Worm (Caenorhabditis elegans): Measurements from ENCODE around the gene Y46G5A.23.
A peak's percentile ranks its signal among the peaks of the same experiment; 100 is the strongest.

Gene Y46G5A.23

DNA sequence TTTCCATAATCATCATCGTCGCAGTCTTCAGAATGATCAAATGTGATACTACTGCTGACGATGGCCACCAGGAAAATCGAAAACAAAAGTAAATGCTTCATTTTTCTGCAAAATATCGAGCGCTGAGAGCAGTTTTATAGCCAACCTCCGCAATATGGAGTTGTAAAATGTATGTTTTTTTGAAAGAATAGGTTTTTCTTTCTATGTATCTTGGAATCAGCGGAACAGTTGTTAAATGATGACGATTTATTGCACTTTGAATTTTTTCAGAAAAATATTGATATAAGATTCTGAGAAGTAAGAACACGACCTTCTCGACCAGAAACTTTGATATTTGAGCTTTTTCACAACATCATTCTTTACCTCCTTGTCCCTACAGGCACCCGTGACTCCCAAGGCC is at the start of gene Y46G5A.23:
Y46G5A.23 (minus strand) TSS at position 101 of the 400 bp plus-strand sequence.
- TF ChIP-seq fkh-4 (tag; optimal IDR thresholded peaks at IDR 0.05; ENCODE audit: borderline replicate concordance) (no peak), vab-15 (tag; optimal IDR thresholded peaks at IDR 0.05) (no peak), lin-35 (GFP tag; optimal IDR thresholded peaks at IDR 0.05) (no peak), nhr-85 (tag) (no peak), nhr-76 (tag; optimal IDR thresholded peaks at IDR 0.05) (no peak), fos-1 (tag; optimal IDR thresholded peaks at IDR 0.05) (no peak), swsn-7 (tag; optimal IDR thresholded peaks at IDR 0.05) (no peak)

DNA sequence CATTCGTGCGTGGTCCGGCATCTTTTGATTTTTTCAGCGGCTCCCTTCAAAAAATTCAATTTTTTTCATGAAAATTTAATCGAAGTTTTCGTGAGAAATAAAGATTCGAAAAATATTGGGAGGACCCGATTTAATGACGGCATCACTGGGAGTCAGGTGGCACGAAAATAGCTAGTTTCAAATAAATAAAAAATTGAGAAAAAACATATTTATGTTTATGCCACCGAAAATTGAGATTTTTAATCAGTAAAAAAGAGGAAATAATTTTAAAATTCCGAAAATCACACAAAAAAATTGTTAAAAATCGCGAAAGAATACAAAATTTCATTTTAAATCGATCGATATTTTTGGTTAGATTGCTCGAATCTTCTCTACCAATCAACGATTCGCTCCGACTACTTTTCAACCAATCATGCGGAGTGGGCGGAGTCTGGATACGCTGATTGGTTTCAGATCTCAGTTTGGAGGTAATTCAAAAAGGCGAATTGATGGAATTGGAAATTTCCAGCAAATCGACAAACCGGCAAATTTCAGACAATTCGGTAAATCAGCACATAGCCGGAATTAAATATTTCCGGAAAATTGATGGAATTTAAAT is 49.4 kb upstream of the Y46G5A.23 start, which contains the start of gene gsy-1:
gsy-1 (minus strand) TSS at position 51 of the 598 bp plus-strand sequence.
- TF ChIP-seq efl-1 (optimal IDR thresholded peaks at IDR 0.05) (no peak), efl-1 (GFP tag; optimal IDR thresholded peaks at IDR 0.05 in 1 of 2) (peak in 1 of 2 experiments; percentile 17), efl-3 (GFP tag; optimal IDR thresholded peaks at IDR 0.05) (no peak), nhr-85 (tag) (peak; percentile 32), elt-2 (tag; optimal IDR thresholded peaks at IDR 0.05) (no peak)

DNA sequence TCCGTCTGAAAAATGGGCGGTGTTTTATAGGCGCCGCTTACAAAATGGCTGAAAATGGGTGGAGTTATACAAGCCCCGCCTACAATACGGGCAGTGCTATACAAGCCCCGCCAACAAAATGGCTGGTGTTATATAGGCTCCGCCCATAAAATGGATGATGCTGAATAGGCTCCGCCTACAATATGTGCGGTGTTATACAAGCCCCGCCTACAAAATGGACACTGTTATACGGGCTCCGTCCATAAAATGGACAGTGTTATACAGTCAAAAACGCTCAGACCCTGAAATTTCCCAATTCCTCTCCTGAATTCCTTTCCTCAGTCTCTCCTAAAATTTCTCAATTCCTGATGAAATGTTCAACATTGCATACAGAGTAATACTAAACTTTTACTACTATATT is 37.3 kb upstream of the Y46G5A.23 start:
- TF ChIP-seq hpl-2 (GFP tag; optimal IDR thresholded peaks at IDR 0.05) (no peak), dsc-1 (tag; optimal IDR thresholded peaks at IDR 0.05) (no peak), ceh-8 (GFP tag; optimal IDR thresholded peaks at IDR 0.05) (no peak), skn-1 (tag; optimal IDR thresholded peaks at IDR 0.05) (no peak), ceh-82 (tag; optimal IDR thresholded peaks at IDR 0.05) (no peak), mdl-1 (tag; optimal IDR thresholded peaks at IDR 0.05) (no peak), egl-13 (tag; optimal IDR thresholded peaks at IDR 0.05) (no peak), lin-15B (tag; optimal IDR thresholded peaks at IDR 0.05) (no peak), nhr-71 (tag; optimal IDR thresholded peaks at IDR 0.05) (no peak), ets-5 (GFP tag; IDR thresholded peaks at IDR 0.05) (no peak), efl-3 (GFP tag; optimal IDR thresholded peaks at IDR 0.05) (no peak), blmp-1 (tag; optimal IDR thresholded peaks at IDR 0.05) (no peak), pax-3 (tag; optimal IDR thresholded peaks at IDR 0.05) (no peak), fkh-8 (tag; optimal IDR thresholded peaks at IDR 0.05) (no peak), pag-3 (tag; optimal IDR thresholded peaks at IDR 0.05; ENCODE audit: borderline replicate concordance, insufficient read depth) (no peak), unc-130 (tag; optimal IDR thresholded peaks at IDR 0.05) (no peak), swsn-7 (tag; optimal IDR thresholded peaks at IDR 0.05) (no peak), nhr-237 (tag; optimal IDR thresholded peaks at IDR 0.05) (no peak), ces-1 (GFP tag; optimal IDR thresholded peaks at IDR 0.05) (no peak)

DNA sequence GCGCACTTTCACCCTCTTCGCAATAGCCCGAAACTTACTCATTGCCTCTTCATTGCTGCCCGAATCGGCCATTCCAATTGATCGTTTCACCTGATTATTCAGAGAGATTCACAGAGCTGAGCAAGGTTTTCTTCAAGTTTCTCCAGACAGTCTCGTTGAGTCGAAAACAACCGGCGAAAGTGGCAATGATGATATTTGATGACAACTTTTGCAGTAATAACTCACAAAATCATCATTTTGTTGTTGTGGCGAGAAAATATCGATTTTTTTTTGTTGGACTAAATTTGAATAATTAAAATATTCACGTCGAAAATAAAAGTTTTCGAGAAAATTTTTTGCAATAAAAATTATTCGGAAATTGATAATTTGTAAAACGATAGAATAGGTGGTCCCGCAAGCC is 36.8 kb upstream of the Y46G5A.23 start, which contains the start of gene snf-5:
snf-5 (minus strand) TSS at position 182 of the 400 bp plus-strand sequence.
- TF ChIP-seq efl-1 (optimal IDR thresholded peaks at IDR 0.05) (no peak), efl-1 (GFP tag; optimal IDR thresholded peaks at IDR 0.05 in 1 of 2) (peak in 1 of 2 experiments; percentile 90), xbp-1 (tag; optimal IDR thresholded peaks at IDR 0.05) (no peak)

DNA sequence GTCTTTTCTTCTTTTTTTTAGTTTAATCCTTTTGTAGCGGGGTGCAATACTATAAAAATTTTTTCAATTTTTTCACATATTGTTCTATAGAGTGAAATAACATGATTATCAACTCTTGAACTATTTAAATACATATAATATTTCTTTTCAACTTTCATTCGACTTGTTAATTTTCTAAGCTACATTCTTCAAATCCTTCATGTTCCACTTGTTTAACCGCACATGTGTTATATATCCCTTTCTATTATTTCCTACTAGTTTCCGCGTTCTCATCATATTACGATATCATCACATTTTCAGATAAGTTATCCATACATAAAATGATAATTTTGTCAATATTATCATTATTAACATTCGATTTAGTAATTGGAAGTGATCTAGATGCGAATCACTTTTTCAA is 27.1 kb upstream of the Y46G5A.23 start, which contains the start of gene Y46G5A.29:
Y46G5A.29 (plus strand) TSS at position 301 of the 400 bp plus-strand sequence.
- TF ChIP-seq C04F5.9 (tag; optimal IDR thresholded peaks at IDR 0.05) (no peak), nhr-47 (tag; optimal IDR thresholded peaks at IDR 0.05) (no peak), Y116A8C.19 (tag; optimal IDR thresholded peaks at IDR 0.05; ENCODE audit: borderline replicate concordance) (no peak), swsn-7 (tag; optimal IDR thresholded peaks at IDR 0.05) (no peak), nhr-77 (tag; optimal IDR thresholded peaks at IDR 0.05) (no peak), pax-3 (tag; optimal IDR thresholded peaks at IDR 0.05) (no peak), ceh-63 (GFP tag; optimal IDR thresholded peaks at IDR 0.05) (no peak), ztf-4 (tag; optimal IDR thresholded peaks at IDR 0.05) (no peak), ces-1 (GFP tag; optimal IDR thresholded peaks at IDR 0.05) (no peak), fkh-8 (tag; optimal IDR thresholded peaks at IDR 0.05) (no peak), mep-1 (tag; optimal IDR thresholded peaks at IDR 0.05) (no peak), mef-2 (tag; optimal IDR thresholded peaks at IDR 0.05) (no peak), tbx-2 (tag; optimal IDR thresholded peaks at IDR 0.05) (no peak), unc-30 (tag; optimal IDR thresholded peaks at IDR 0.05) (no peak), elt-2 (tag; optimal IDR thresholded peaks at IDR 0.05) (no peak), nhr-20 (tag; optimal IDR thresholded peaks at IDR 0.05) (no peak), hlh-4 (tag; optimal IDR thresholded peaks at IDR 0.05) (no peak), nhr-90 (tag; optimal IDR thresholded peaks at IDR 0.05; ENCODE audit: poor library complexity) (no peak), grh-1 (GFP tag; IDR thresholded peaks at IDR 0.05) (no peak)

All from whole organism, L1 larva.